Worm (Caenorhabditis elegans): Measurements from ENCODE around the gene C29F7.10.

The C29F7.10 gene

ce11 chrX:13396550-13397023, 34.7 kb downstream of the C29F7.10 start, which contains the start of gene F02C12.3:
F02C12.3 (plus strand) TSS chrX:13396973.
- no peak for TF ChIP-seq tbx-37 (GFP tag; conservative IDR thresholded peaks at IDR 0.05)
- peak; percentile 6 for TF ChIP-seq F13C5.2 (tag; optimal IDR thresholded peaks at IDR 0.05)

DNA sequence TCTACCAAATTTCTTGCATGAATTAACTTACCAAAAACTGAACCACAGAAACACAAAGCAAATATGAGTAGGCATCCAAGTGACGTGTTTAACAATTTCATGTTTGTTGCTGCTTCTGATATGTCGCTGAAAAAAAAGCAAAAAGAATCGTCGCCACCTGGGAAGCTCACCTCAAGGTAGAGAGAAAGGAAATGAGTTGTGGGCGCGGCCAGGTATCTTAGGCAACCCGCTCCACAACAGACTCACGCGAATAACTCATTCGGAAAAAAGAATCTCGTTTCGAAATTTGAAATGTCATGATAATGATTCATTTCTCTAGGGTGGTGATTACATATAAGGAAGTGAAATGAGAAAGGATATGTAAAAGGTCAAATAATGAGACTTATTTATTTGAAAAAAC, 36.3 kb downstream of the C29F7.10 start, which contains the start of gene irld-2:
Gene irld-2 (minus strand): TSS at position 101 of the 400 bp plus-strand sequence.
- no peak for TF ChIP-seq pes-1 (GFP tag; IDR thresholded peaks at IDR 0.05)
- TF ChIP-seq flt-1 (GFP tag; IDR thresholded peaks at IDR 0.05), result no peak
- no peak for TF ChIP-seq ceh-36 (tag; optimal IDR thresholded peaks at IDR 0.05)
- no peak for TF ChIP-seq scrt-1 (GFP tag; IDR thresholded peaks at IDR 0.05)
- no peak for TF ChIP-seq hmbx-1 (tag; optimal IDR thresholded peaks at IDR 0.05)
- no peak for TF ChIP-seq aly-1 (tag; optimal IDR thresholded peaks at IDR 0.05)

- TF ChIP-seq flt-1 (GFP tag; IDR thresholded peaks at IDR 0.05) (no peak), tra-4 (tag; optimal IDR thresholded peaks at IDR 0.05) (no peak), hmg-4 (GFP tag; optimal IDR thresholded peaks at IDR 0.05) (no peak), ceh-13 (GFP tag; optimal IDR thresholded peaks at IDR 0.05) (no peak)
Measured at ce11 chrX:13388829-13389228, 42.5 kb downstream of the C29F7.10 start.

DNA sequence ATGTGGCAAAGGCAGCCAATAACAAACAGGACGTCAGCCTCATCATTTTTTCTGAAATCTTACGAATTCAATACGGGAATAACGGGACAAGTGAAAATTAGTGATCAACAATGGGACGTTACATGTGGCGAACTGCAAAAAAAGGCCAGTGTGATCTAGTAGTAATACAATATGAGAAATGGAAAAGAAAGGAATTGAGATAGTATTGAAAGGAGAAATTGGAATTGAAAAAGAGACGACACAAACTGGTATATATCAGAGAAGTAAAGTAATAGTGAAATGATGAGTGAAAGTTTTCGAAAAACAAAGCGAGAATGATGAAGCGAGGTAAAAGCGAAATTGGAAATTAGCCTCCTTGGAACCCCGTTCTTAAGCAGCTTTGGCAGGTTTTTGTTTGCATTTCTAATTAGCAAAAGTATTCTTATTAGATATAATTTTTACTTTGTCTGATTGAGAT, 43.8 kb downstream of the C29F7.10 start, which contains the start of gene C49F8.3:
Gene C49F8.3 (minus strand): TSS at position 51 of the 457 bp plus-strand sequence.
- TF ChIP-seq hnd-1 (tag; optimal IDR thresholded peaks at IDR 0.05), result no peak
- no peak for TF ChIP-seq ceh-13 (GFP tag; optimal IDR thresholded peaks at IDR 0.05)
- TF ChIP-seq flt-1 (GFP tag; IDR thresholded peaks at IDR 0.05), result no peak
- TF ChIP-seq F13C5.2 (tag; optimal IDR thresholded peaks at IDR 0.05), result no peak
- no peak for TF ChIP-seq hmg-4 (GFP tag; optimal IDR thresholded peaks at IDR 0.05)
- no peak for TF ChIP-seq ets-7 (tag; optimal IDR thresholded peaks at IDR 0.05)
- no peak for TF ChIP-seq hmbx-1 (tag; optimal IDR thresholded peaks at IDR 0.05)
- TF ChIP-seq tra-4 (tag; optimal IDR thresholded peaks at IDR 0.05), result no peak
- TF ChIP-seq ama-1 (optimal IDR thresholded peaks at IDR 0.05), result no peak
- no peak for TF ChIP-seq tbx-37 (GFP tag; conservative IDR thresholded peaks at IDR 0.05)
- TF ChIP-seq pes-1 (GFP tag; IDR thresholded peaks at IDR 0.05), result no peak
- TF ChIP-seq aly-1 (tag; optimal IDR thresholded peaks at IDR 0.05), result no peak
- TF ChIP-seq tbx-11 (GFP tag; IDR thresholded peaks at IDR 0.05), result no peak
- no peak for TF ChIP-seq B0310.2 (tag; optimal IDR thresholded peaks at IDR 0.05)

ce11 chrX:13384743-13385142, 46.5 kb downstream of the C29F7.10 start:
- TF ChIP-seq aly-1 (tag; optimal IDR thresholded peaks at IDR 0.05) (no peak), hmbx-1 (tag; optimal IDR thresholded peaks at IDR 0.05) (no peak), ceh-13 (GFP tag; optimal IDR thresholded peaks at IDR 0.05) (no peak), hmg-4 (GFP tag; optimal IDR thresholded peaks at IDR 0.05) (no peak), tbx-11 (GFP tag; IDR thresholded peaks at IDR 0.05) (no peak), hnd-1 (tag; optimal IDR thresholded peaks at IDR 0.05) (no peak), ceh-36 (tag; optimal IDR thresholded peaks at IDR 0.05) (no peak), F13C5.2 (tag; optimal IDR thresholded peaks at IDR 0.05) (no peak), tbx-37 (GFP tag; conservative IDR thresholded peaks at IDR 0.05) (no peak), tra-4 (tag; optimal IDR thresholded peaks at IDR 0.05) (no peak), flt-1 (GFP tag; IDR thresholded peaks at IDR 0.05) (no peak), sea-1 (GFP tag; conservative IDR thresholded peaks at IDR 0.05) (no peak), ama-1 (optimal IDR thresholded peaks at IDR 0.05) (no peak), B0310.2 (tag; optimal IDR thresholded peaks at IDR 0.05) (no peak), scrt-1 (GFP tag; IDR thresholded peaks at IDR 0.05) (no peak)

- no peak for TF ChIP-seq ets-7 (tag; optimal IDR thresholded peaks at IDR 0.05)
- no peak for TF ChIP-seq hmbx-1 (tag; optimal IDR thresholded peaks at IDR 0.05)
- TF ChIP-seq pes-1 (GFP tag; IDR thresholded peaks at IDR 0.05), result no peak
- no peak for TF ChIP-seq ceh-36 (tag; optimal IDR thresholded peaks at IDR 0.05)
- TF ChIP-seq B0310.2 (tag; optimal IDR thresholded peaks at IDR 0.05), result no peak
- TF ChIP-seq tra-4 (tag; optimal IDR thresholded peaks at IDR 0.05), result no peak
- no peak for TF ChIP-seq ceh-13 (GFP tag; optimal IDR thresholded peaks at IDR 0.05)
- TF ChIP-seq ama-1 (optimal IDR thresholded peaks at IDR 0.05), result no peak
- no peak for TF ChIP-seq flt-1 (GFP tag; IDR thresholded peaks at IDR 0.05)
- no peak for TF ChIP-seq scrt-1 (GFP tag; IDR thresholded peaks at IDR 0.05)
- TF ChIP-seq hmg-4 (GFP tag; optimal IDR thresholded peaks at IDR 0.05), result no peak
- TF ChIP-seq F13C5.2 (tag; optimal IDR thresholded peaks at IDR 0.05), result no peak
- TF ChIP-seq tbx-37 (GFP tag; conservative IDR thresholded peaks at IDR 0.05), result no peak
Measured at ce11 chrX:13383273-13383672, 48.0 kb downstream of the C29F7.10 start.

ce11 chrX:13380988-13381742, 50.1 kb downstream of the C29F7.10 start:
- TF ChIP-seq tbx-11 (GFP tag; IDR thresholded peaks at IDR 0.05) (no peak), tbx-37 (GFP tag; conservative IDR thresholded peaks at IDR 0.05) (no peak), F13C5.2 (tag; optimal IDR thresholded peaks at IDR 0.05) (no peak), ceh-13 (GFP tag; optimal IDR thresholded peaks at IDR 0.05) (no peak), ama-1 (optimal IDR thresholded peaks at IDR 0.05) (no peak), sea-1 (GFP tag; conservative IDR thresholded peaks at IDR 0.05) (no peak), hmbx-1 (tag; optimal IDR thresholded peaks at IDR 0.05) (no peak), pes-1 (GFP tag; IDR thresholded peaks at IDR 0.05) (no peak), hmg-4 (GFP tag; optimal IDR thresholded peaks at IDR 0.05) (no peak), flt-1 (GFP tag; IDR thresholded peaks at IDR 0.05) (no peak), B0310.2 (tag; optimal IDR thresholded peaks at IDR 0.05) (no peak), hnd-1 (tag; optimal IDR thresholded peaks at IDR 0.05) (no peak), aly-1 (tag; optimal IDR thresholded peaks at IDR 0.05) (no peak), scrt-1 (GFP tag; IDR thresholded peaks at IDR 0.05) (no peak), tra-4 (tag; optimal IDR thresholded peaks at IDR 0.05) (no peak), ceh-36 (tag; optimal IDR thresholded peaks at IDR 0.05) (no peak), ets-7 (tag; optimal IDR thresholded peaks at IDR 0.05) (no peak)

Data from whole organism, early embryonic.